Worm (Caenorhabditis elegans) whole organism, L1 larva: Measurements from ENCODE around the gene pnp-1.
A peak's percentile ranks its signal among the peaks of the same experiment; 100 is the strongest.

Experiments
- alr-1 ChIP-seq: fragments of 200-800 bp; sonication (Bioruptor generic); optimal IDR thresholded peaks from 2 replicates; lab custom pipeline; 2018; ENCODE audit warnings: borderline replicate concordance, mild to moderate bottlenecking, missing genetic modification characterization, missing compliant biosample characterization
- ceh-88 ChIP-seq: fragments of 200-800 bp; sonication (Bioruptor generic); IDR thresholded peaks from 2 replicates; pipeline ENCODE4 v1.3.6; 2022; ENCODE audit warnings: missing genetic modification characterization, missing compliant biosample characterization
- ceh-90 ChIP-seq: sonication (generic microtip); optimal IDR thresholded peaks from 2 replicates; lab custom pipeline; 2016; ENCODE audit warnings: missing genetic modification characterization, missing compliant biosample characterization
- efl-1 ChIP-seq, 4 experiments: fragments of 150-350 bp; optimal IDR thresholded peaks in 3 of 4; peaks in 1 of 4; 1 replicate in 1 of 4; 2 replicates in 3 of 4; lab custom pipeline; 2014; ENCODE audit warnings: missing biosample characterization in 2 of 4, missing genetic modification characterization in 2 of 4, missing genetic modification reagents in 2 of 4
- fkh-4 ChIP-seq: sonication (generic microtip); optimal IDR thresholded peaks from 2 replicates; lab custom pipeline; 2016; ENCODE audit warnings: missing compliant biosample characterization, missing genetic modification characterization, borderline replicate concordance
- fkh-8 ChIP-seq: sonication (generic microtip); optimal IDR thresholded peaks from 2 replicates; lab custom pipeline; 2016; ENCODE audit warnings: mild to moderate bottlenecking, missing genetic modification characterization, missing compliant biosample characterization
- fos-1 ChIP-seq: fragments of 150-350 bp; optimal IDR thresholded peaks from 2 replicates; lab custom pipeline; 2014; ENCODE audit warnings: missing biosample characterization, missing genetic modification characterization
- hlh-17 ChIP-seq: fragments of 200-800 bp; sonication (Bioruptor generic); optimal IDR thresholded peaks from 2 replicates; lab custom pipeline; 2018; ENCODE audit warnings: missing genetic modification characterization, mild to moderate bottlenecking, missing compliant biosample characterization, moderate library complexity, borderline replicate concordance
- hpl-2 ChIP-seq: fragments of 150-350 bp; optimal IDR thresholded peaks from 2 replicates; lab custom pipeline; 2014; ENCODE audit warnings: missing biosample characterization, missing genetic modification reagents, missing genetic modification characterization
- lin-14 ChIP-seq: fragments of 200-800 bp; sonication (Bioruptor generic); optimal IDR thresholded peaks from 2 replicates; lab custom pipeline; 2018; ENCODE audit warnings: mild to moderate bottlenecking, missing genetic modification characterization, moderate library complexity, missing compliant biosample characterization
- lin-15B ChIP-seq: fragments of 150-350 bp; sonication (generic microtip); optimal IDR thresholded peaks from 3 replicates; lab custom pipeline; 2014; ENCODE audit warnings: missing biosample characterization, missing genetic modification characterization
- lir-3 ChIP-seq: sonication (generic microtip); optimal IDR thresholded peaks from 2 replicates; lab custom pipeline; 2016; ENCODE audit warnings: mild to moderate bottlenecking, missing genetic modification characterization, moderate library complexity, missing compliant biosample characterization; ENCODE audit not compliant: poor library complexity
- lsy-2 ChIP-seq, 2 experiments: fragments of 150-350 bp; optimal IDR thresholded peaks; 2 replicates each; lab custom pipeline; 2014; ENCODE audit warnings: missing biosample characterization in 2 of 2, missing genetic modification characterization in 2 of 2
- mdl-1 ChIP-seq, 2 experiments: fragments of 150-350 bp; optimal IDR thresholded peaks; 2 replicates each; lab custom pipeline; 2014 to 2017; ENCODE audit warnings: missing biosample characterization in 2 of 2, missing genetic modification characterization in 2 of 2, inconsistent platforms in 1 of 2
- nhr-19 ChIP-seq: fragments of 200-800 bp; sonication (Bioruptor generic); conservative IDR thresholded peaks from 2 replicates; pipeline ENCODE4 v1.3.6; 2022; ENCODE audit warnings: missing genetic modification characterization, missing compliant biosample characterization
- nhr-20 ChIP-seq: sonication (generic microtip); optimal IDR thresholded peaks from 2 replicates; lab custom pipeline; 2016; ENCODE audit warnings: mild to moderate bottlenecking, missing genetic modification characterization, missing compliant biosample characterization
- nhr-28 ChIP-seq: fragments of 150-350 bp; optimal IDR thresholded peaks from 2 replicates; lab custom pipeline; 2014; ENCODE audit warnings: missing biosample characterization, missing genetic modification characterization
- nhr-47 ChIP-seq: sonication (generic microtip); optimal IDR thresholded peaks from 2 replicates; lab custom pipeline; 2016; ENCODE audit warnings: mild to moderate bottlenecking, missing genetic modification characterization, moderate library complexity, missing compliant biosample characterization
- nhr-85 ChIP-seq: sonication (generic microtip); peaks from one replicate; lab custom pipeline; 2016; ENCODE audit warnings: missing genetic modification characterization, inconsistent platforms, missing compliant biosample characterization
- pqm-1 ChIP-seq: sonication (generic microtip); optimal IDR thresholded peaks from 3 replicates; lab custom pipeline; 2017; ENCODE audit warnings: missing biosample characterization, missing genetic modification characterization
- sox-4 ChIP-seq: sonication (generic microtip); optimal IDR thresholded peaks from 2 replicates; lab custom pipeline; 2016; ENCODE audit warnings: missing genetic modification characterization, missing compliant biosample characterization
- swsn-7 ChIP-seq: sonication (generic microtip); optimal IDR thresholded peaks from 2 replicates; lab custom pipeline; 2016; ENCODE audit warnings: missing genetic modification characterization, missing compliant biosample characterization

The pnp-1 gene

DNA sequence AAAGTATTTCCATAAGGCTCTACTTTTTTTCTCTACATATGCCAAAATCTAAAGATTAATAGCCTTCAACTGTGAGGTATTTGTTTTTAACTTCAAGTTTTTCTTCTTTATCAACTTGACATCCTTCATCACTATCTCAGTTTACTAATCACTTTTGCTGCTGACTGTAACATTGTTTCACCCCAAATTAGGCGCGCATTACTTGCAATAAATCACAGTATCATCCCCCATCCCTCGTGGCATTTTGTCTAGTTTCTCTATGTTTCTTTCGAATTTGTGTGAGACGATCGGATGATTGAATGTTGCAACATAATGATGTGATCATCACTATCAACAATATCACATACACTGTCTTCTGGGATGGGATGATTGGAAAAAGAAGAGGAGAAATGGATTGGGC lies 50.6 kb downstream of the pnp-1 start (continued):
- peak; percentile 13 to 62 for TF ChIP-seq lsy-2 (tag; optimal IDR thresholded peaks at IDR 0.05; lab: Kevin White, UChicago)
- peak in 1 of 2 experiments; percentile 93 for TF ChIP-seq mdl-1 (tag; optimal IDR thresholded peaks at IDR 0.05; lab: Kevin White, UChicago)
- peak; percentile 51 for TF ChIP-seq nhr-19 (GFP tag; lab: Robert Waterston, UW)
- peak in 1 of 2 experiments; percentile 7 for TF ChIP-seq efl-1 (optimal IDR thresholded peaks at IDR 0.05; lab: Kevin White, UChicago)
- peak in 1 of 2 experiments; percentile 84 for TF ChIP-seq efl-1 (GFP tag; optimal IDR thresholded peaks at IDR 0.05 in 1 of 2; lab: Kevin White, UChicago)
- TF ChIP-seq nhr-20 (tag; lab: Kevin White, UChicago): peak; percentile 73
- TF ChIP-seq hpl-2 (GFP tag; lab: Kevin White, UChicago): peak; percentile 2
- no peak for TF ChIP-seq pqm-1 (tag; lab: Kevin White, UChicago)
- peak; percentile 44 for TF ChIP-seq nhr-47 (tag; lab: Kevin White, UChicago)
- TF ChIP-seq swsn-7 (tag; lab: Kevin White, UChicago): no peak

DNA sequence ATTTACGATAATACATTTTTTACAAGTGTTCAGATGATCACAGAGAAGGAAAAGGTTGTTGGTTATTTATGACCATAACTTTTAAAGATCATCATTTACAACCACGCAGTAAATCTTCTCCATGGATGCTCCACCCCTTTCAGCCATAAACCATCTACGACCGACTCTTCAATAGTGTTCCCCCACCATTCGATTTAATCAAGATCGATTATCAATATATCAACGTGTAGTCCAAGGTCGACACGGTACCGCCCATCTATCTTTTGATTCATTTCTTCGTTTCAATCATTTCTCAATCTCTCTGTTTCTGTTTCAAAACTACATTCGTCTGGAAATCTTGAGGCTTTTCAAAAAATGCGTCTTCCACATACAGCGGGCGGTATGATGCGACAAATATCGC lies 53.3 kb downstream of the pnp-1 start, which contains the start of gene aass-1:
TSS of gene aass-1 (plus strand) at position 301 of the 400 bp plus-strand sequence.
- no peak for TF ChIP-seq nhr-19 (GFP tag; lab: Robert Waterston, UW)
- no peak for TF ChIP-seq alr-1 (tag; lab: Kevin White, UChicago)
- TF ChIP-seq ceh-90 (tag; lab: Kevin White, UChicago): no peak
- no peak for TF ChIP-seq nhr-28 (tag; lab: Kevin White, UChicago)
- TF ChIP-seq lir-3 (tag; lab: Kevin White, UChicago): no peak
- TF ChIP-seq fkh-8 (tag; lab: Kevin White, UChicago): no peak
- TF ChIP-seq lin-14: no peak
- no peak for TF ChIP-seq lin-15B (tag; lab: Kevin White, UChicago)
- no peak for TF ChIP-seq sox-4 (tag; lab: Kevin White, UChicago)
- no peak for TF ChIP-seq fkh-4 (tag; lab: Kevin White, UChicago)
- no peak for TF ChIP-seq fos-1 (tag; lab: Kevin White, UChicago)
- no peak for TF ChIP-seq hlh-17 (GFP tag; lab: Kevin White, UChicago)

ce11 chrIV:244278-244677 lies 53.8 kb downstream of the pnp-1 start:
- no peak for TF ChIP-seq ceh-88 (GFP tag; lab: Robert Waterston, UW)
- TF ChIP-seq nhr-85 (tag; lab: Kevin White, UChicago): peak; percentile 58
